Worm (Caenorhabditis elegans): ENCODE results near the gene Y73B6BL.37.

ce11 chrIV:6531450-6531849, 44.3 kb downstream of the Y73B6BL.37 start, which contains the start of gene C01G5.4:
- TF ChIP-seq elt-3 (tag; optimal IDR thresholded peaks at IDR 0.05) (no peak), lin-39 (tag; optimal IDR thresholded peaks at IDR 0.05) (no peak), R02D3.7 (tag; optimal IDR thresholded peaks at IDR 0.05) (no peak), nhr-237 (tag; optimal IDR thresholded peaks at IDR 0.05) (no peak), pqm-1 (tag; optimal IDR thresholded peaks at IDR 0.05) (no peak), aly-2 (tag; optimal IDR thresholded peaks at IDR 0.05) (no peak), zag-1 (tag; optimal IDR thresholded peaks at IDR 0.05) (no peak), nhr-12 (tag; optimal IDR thresholded peaks at IDR 0.05) (no peak), nhr-25 (tag; optimal IDR thresholded peaks at IDR 0.05) (no peak), sea-2 (GFP tag; optimal IDR thresholded peaks at IDR 0.05) (no peak), elt-2 (tag; optimal IDR thresholded peaks at IDR 0.05) (no peak)
